Worm (Caenorhabditis elegans) whole organism, late embryonic: ENCODE results near the gene hic-1.

Experiments used
- C08G9.2 ChIP-seq: sonication (generic microtip); optimal IDR thresholded peaks from 2 replicates; lab custom pipeline; 2016; ENCODE audit warnings: mild to moderate bottlenecking, missing genetic modification characterization, moderate library complexity, missing compliant biosample characterization
- C38D4.7 ChIP-seq: fragments of 200-800 bp; sonication (Bioruptor generic); optimal IDR thresholded peaks from 2 replicates; lab custom pipeline; 2018; ENCODE audit warnings: mild to moderate bottlenecking, missing genetic modification characterization, moderate library complexity, missing compliant biosample characterization
- F13H6.1 ChIP-seq: sonication (generic microtip); optimal IDR thresholded peaks from 2 replicates; lab custom pipeline; 2016; ENCODE audit warnings: missing genetic modification characterization, missing compliant biosample characterization
- K02D7.2 ChIP-seq: sonication (generic microtip); optimal IDR thresholded peaks from 2 replicates; lab custom pipeline; 2017; ENCODE audit warnings: mild to moderate bottlenecking, missing genetic modification characterization, missing compliant biosample characterization
- K09A11.1 ChIP-seq: sonication (generic microtip); optimal IDR thresholded peaks from 2 replicates; lab custom pipeline; 2017; ENCODE audit warnings: antibody characterized with exemption, mild to moderate bottlenecking, missing genetic modification characterization, missing compliant biosample characterization; ENCODE audit not compliant: insufficient read depth
- ceh-18 ChIP-seq: sonication (generic microtip); optimal IDR thresholded peaks from 2 replicates; lab custom pipeline; 2016; ENCODE audit warnings: missing genetic modification characterization, missing compliant biosample characterization
- ceh-2 ChIP-seq: sonication (generic microtip); optimal IDR thresholded peaks from 2 replicates; lab custom pipeline; 2016; ENCODE audit warnings: missing genotype, missing genetic modification characterization, missing compliant biosample characterization
- ceh-24 ChIP-seq: sonication (generic microtip); optimal IDR thresholded peaks from 2 replicates; lab custom pipeline; 2016; ENCODE audit warnings: mild to moderate bottlenecking, missing genetic modification characterization, missing compliant biosample characterization
- ceh-31 ChIP-seq: sonication (generic microtip); optimal IDR thresholded peaks from 2 replicates; lab custom pipeline; 2016; ENCODE audit warnings: missing genetic modification characterization, missing compliant biosample characterization
- ceh-48 ChIP-seq: sonication (generic microtip); optimal IDR thresholded peaks from 2 replicates; lab custom pipeline; 2016; ENCODE audit warnings: missing genetic modification characterization, inconsistent platforms, missing compliant biosample characterization
- ceh-6 ChIP-seq: fragments of 200-800 bp; sonication (Bioruptor generic); optimal IDR thresholded peaks from 2 replicates; lab custom pipeline; 2018; ENCODE audit warnings: mild to moderate bottlenecking, missing genetic modification characterization, missing compliant biosample characterization
- elt-4 ChIP-seq: sonication (generic microtip); optimal IDR thresholded peaks from 2 replicates; lab custom pipeline; 2016; ENCODE audit warnings: missing genetic modification characterization, missing compliant biosample characterization
- ets-4 ChIP-seq: sonication (generic microtip); optimal IDR thresholded peaks from 2 replicates; lab custom pipeline; 2016; ENCODE audit warnings: missing genetic modification characterization, missing compliant biosample characterization
- fax-1 ChIP-seq: sonication (generic microtip); optimal IDR thresholded peaks from 2 replicates; lab custom pipeline; 2016; ENCODE audit warnings: missing genotype, missing genetic modification characterization, missing compliant biosample characterization
- fkh-10 ChIP-seq: fragments of 150-350 bp; optimal IDR thresholded peaks from 2 replicates; lab custom pipeline; 2014; ENCODE audit warnings: missing biosample characterization, missing genetic modification reagents, missing genetic modification characterization
- fkh-6 ChIP-seq: sonication (generic microtip); optimal IDR thresholded peaks from 2 replicates; lab custom pipeline; 2016; ENCODE audit warnings: missing genetic modification characterization, missing compliant biosample characterization
- gmeb-2 ChIP-seq: sonication (generic microtip); optimal IDR thresholded peaks from 2 replicates; lab custom pipeline; 2016; ENCODE audit warnings: missing genetic modification characterization, inconsistent platforms, missing compliant biosample characterization
- hlh-13 ChIP-seq: fragments of 200-800 bp; sonication (Bioruptor generic); optimal IDR thresholded peaks from 2 replicates; lab custom pipeline; 2018; ENCODE audit warnings: mild to moderate bottlenecking, missing genetic modification characterization, missing compliant biosample characterization
- hlh-15 ChIP-seq: sonication (generic microtip); optimal IDR thresholded peaks from 2 replicates; lab custom pipeline; 2016; ENCODE audit warnings: missing genetic modification characterization, missing compliant biosample characterization
- hlh-30 ChIP-seq: sonication (generic microtip); optimal IDR thresholded peaks from 2 replicates; lab custom pipeline; 2017; ENCODE audit warnings: antibody characterized with exemption, missing genetic modification characterization, missing compliant biosample characterization; ENCODE audit not compliant: insufficient read depth
- hlh-6 ChIP-seq: sonication (generic microtip); optimal IDR thresholded peaks from 2 replicates; lab custom pipeline; 2016; ENCODE audit warnings: missing genotype, missing genetic modification characterization, missing compliant biosample characterization
- hlh-8 ChIP-seq: sonication (generic microtip); optimal IDR thresholded peaks from 2 replicates; lab custom pipeline; 2016; ENCODE audit warnings: missing genotype, missing genetic modification characterization, missing compliant biosample characterization
- lin-11 ChIP-seq: fragments of 200-800 bp; sonication (Bioruptor generic); optimal IDR thresholded peaks from 2 replicates; lab custom pipeline; 2018; ENCODE audit warnings: mild to moderate bottlenecking, missing genetic modification characterization, missing compliant biosample characterization
- nfya-1 ChIP-seq: sonication (generic microtip); optimal IDR thresholded peaks from 2 replicates; lab custom pipeline; 2017; ENCODE audit warnings: missing genetic modification characterization, mild to moderate bottlenecking, missing compliant biosample characterization, antibody characterized with exemption, moderate library complexity
- nhr-11 ChIP-seq: fragments of 150-350 bp; optimal IDR thresholded peaks from 2 replicates; lab custom pipeline; 2014; ENCODE audit warnings: missing biosample characterization, missing genetic modification characterization
- pat-9 ChIP-seq: fragments of 200-800 bp; sonication (Bioruptor generic); optimal IDR thresholded peaks from 2 replicates; lab custom pipeline; 2018; ENCODE audit warnings: mild to moderate bottlenecking, missing genetic modification characterization, moderate library complexity, missing compliant biosample characterization
- pax-1 ChIP-seq: fragments of 150-350 bp; optimal IDR thresholded peaks from 2 replicates; lab custom pipeline; 2014; ENCODE audit warnings: missing biosample characterization, missing genetic modification characterization
- pha-4 ChIP-seq: fragments of 150-350 bp; optimal IDR thresholded peaks from 2 replicates; lab custom pipeline; 2018; ENCODE audit warnings: missing biosample characterization, missing genetic modification reagents, missing genetic modification characterization
- pqm-1 ChIP-seq: sonication (generic microtip); optimal IDR thresholded peaks from 2 replicates; lab custom pipeline; 2016; ENCODE audit warnings: missing genetic modification characterization, missing compliant biosample characterization
- rnt-1 ChIP-seq: sonication (generic microtip); optimal IDR thresholded peaks from 2 replicates; lab custom pipeline; 2016; ENCODE audit warnings: missing genetic modification characterization, missing compliant biosample characterization
- sdc-2 ChIP-seq: sonication (generic microtip); optimal IDR thresholded peaks from 2 replicates; lab custom pipeline; 2016; ENCODE audit warnings: missing genotype, missing genetic modification characterization, missing compliant biosample characterization
- sox-4 ChIP-seq: sonication (generic microtip); optimal IDR thresholded peaks from 2 replicates; lab custom pipeline; 2017; ENCODE audit warnings: mild to moderate bottlenecking, missing genetic modification characterization, inconsistent platforms, missing compliant biosample characterization
- tbx-2 ChIP-seq: sonication (generic microtip); optimal IDR thresholded peaks from 2 replicates; lab custom pipeline; 2016; ENCODE audit warnings: missing genetic modification characterization, missing compliant biosample characterization
- ttx-3 ChIP-seq: sonication (generic microtip); optimal IDR thresholded peaks from 2 replicates; lab custom pipeline; 2016; ENCODE audit warnings: missing genetic modification reagents, missing genetic modification characterization, missing compliant biosample characterization
- unc-42 ChIP-seq: sonication (generic microtip); optimal IDR thresholded peaks from 2 replicates; lab custom pipeline; 2016; ENCODE audit warnings: missing genotype, missing genetic modification characterization, missing compliant biosample characterization
- unc-55 ChIP-seq: sonication (generic microtip); optimal IDR thresholded peaks from 2 replicates; lab custom pipeline; 2017; ENCODE audit warnings: missing biosample characterization, missing genetic modification reagents, missing genetic modification characterization

Gene hic-1

DNA sequence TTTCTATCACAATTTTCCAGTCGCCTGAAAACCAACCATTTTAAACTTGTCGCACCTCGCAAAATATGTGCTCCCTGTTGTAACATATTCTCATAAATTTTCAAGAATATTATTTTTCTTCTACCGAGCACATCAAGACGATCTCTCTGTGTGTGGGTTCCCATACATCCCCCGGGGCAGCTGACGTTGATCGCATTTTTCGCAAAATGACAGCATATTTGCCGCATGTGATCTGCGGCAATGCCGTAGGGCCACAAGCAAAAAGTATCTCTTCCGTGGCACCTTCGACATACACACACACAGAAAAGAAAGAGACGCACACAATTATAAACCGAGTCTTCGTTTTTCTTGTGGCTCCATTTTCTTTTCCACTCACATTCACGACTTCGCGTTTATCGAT is 7.0 kb downstream of the hic-1 start:
- TF ChIP-seq lin-11 (tag; lab: Kevin White, UChicago), result no peak
- peak; percentile 59 for TF ChIP-seq rnt-1
- TF ChIP-seq ceh-18, result peak; percentile 76
- TF ChIP-seq elt-4 (tag; lab: Kevin White, UChicago), result no peak
- peak; percentile 42 for TF ChIP-seq unc-55 (GFP tag; lab: Kevin White, UChicago)
- no peak for TF ChIP-seq nhr-11 (tag; lab: Kevin White, UChicago)
- no peak for TF ChIP-seq unc-42 (tag; lab: Kevin White, UChicago)

DNA sequence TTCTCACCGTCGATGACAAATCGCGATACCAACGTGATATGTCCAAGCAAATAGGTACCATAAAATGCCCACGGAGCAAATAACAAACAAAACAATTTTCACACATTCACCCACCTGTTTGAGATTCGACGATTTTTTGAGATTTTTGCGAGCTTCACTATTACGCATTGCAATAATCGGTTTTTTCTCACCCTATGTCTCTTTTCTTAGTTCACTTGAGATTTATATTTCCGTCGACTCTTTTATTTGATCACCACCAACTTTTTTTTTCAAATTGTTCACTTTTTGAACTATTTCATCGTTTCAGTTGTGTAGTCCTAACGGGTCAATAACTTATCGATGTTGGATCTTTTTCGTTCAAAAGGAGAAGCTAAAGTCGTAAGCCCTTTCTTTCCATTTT is 10.1 kb downstream of the hic-1 start, which contains the start of gene fbxl-4:
TSS of gene fbxl-4 (plus strand) at position 301 of the 400 bp plus-strand sequence.
- TF ChIP-seq pha-4 (tag; lab: Kevin White, UChicago), result no peak
- no peak for TF ChIP-seq ceh-24 (tag; lab: Kevin White, UChicago)
- TF ChIP-seq hlh-8 (tag; lab: Kevin White, UChicago), result no peak
- TF ChIP-seq hlh-30, result no peak
- TF ChIP-seq C38D4.7 (GFP tag; lab: Kevin White, UChicago), result no peak
- TF ChIP-seq ceh-6, result no peak
- TF ChIP-seq ets-4 (tag; lab: Kevin White, UChicago), result no peak
- no peak for TF ChIP-seq ceh-48
- no peak for TF ChIP-seq sox-4 (tag; lab: Kevin White, UChicago)
- TF ChIP-seq fax-1 (tag; lab: Kevin White, UChicago), result no peak
- TF ChIP-seq fkh-10 (GFP tag; lab: Kevin White, UChicago), result no peak
- no peak for TF ChIP-seq fkh-6 (tag; lab: Kevin White, UChicago)

DNA sequence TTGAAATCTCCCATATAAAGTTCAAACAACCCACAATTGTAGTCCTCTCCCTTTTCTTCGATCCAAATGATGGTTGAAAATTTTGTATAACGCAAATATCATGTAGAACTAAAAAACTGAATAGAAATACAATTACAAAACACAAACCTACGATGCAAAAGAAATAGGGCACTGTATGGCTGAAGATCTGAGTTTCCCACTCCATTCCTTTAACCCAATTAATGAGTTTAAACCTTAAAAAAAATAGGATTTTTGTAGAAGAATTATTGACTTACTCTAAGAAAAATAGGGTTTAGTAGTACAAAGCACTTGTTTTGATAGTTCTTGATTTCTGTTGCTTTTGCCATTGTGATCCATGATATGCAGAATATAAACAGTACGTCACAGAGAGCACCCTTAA is 15.2 kb downstream of the hic-1 start:
- TF ChIP-seq ceh-18 (no peak), gmeb-2 (no peak), hlh-6 (tag; lab: Kevin White, UChicago) (no peak), ceh-2 (tag; lab: Kevin White, UChicago) (no peak), sdc-2 (no peak), pqm-1 (tag; lab: Kevin White, UChicago) (no peak), tbx-2 (tag; lab: Kevin White, UChicago) (no peak), ceh-48 (no peak), lin-11 (tag; lab: Kevin White, UChicago) (no peak), nfya-1 (no peak), fkh-6 (tag; lab: Kevin White, UChicago) (no peak), ttx-3 (tag; lab: Kevin White, UChicago) (no peak), ets-4 (tag; lab: Kevin White, UChicago) (no peak), pax-1 (no peak), nhr-11 (tag; lab: Kevin White, UChicago) (no peak), hlh-15 (tag; lab: Kevin White, UChicago) (no peak), pat-9 (no peak), K09A11.1 (tag; lab: Kevin White, UChicago) (no peak), elt-4 (tag; lab: Kevin White, UChicago) (no peak)

DNA sequence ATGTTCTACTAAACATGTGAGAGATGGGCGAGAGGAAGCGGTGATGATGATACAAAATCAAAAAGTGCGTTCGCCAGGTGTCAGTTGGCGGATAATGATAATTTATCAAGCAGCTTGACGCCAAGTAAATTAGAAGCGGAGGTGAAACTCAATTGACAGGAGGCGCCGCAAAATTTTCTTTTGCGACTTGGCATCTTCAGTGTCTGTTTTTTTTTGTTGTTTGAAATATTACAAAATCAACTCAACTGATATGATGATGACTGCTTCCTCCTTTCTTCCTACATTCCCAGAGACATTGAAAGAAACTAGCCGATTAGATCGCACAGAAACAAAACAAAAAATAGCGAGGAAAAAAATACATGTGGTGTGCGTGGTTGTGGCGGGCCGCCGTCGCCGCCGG is 22.6 kb downstream of the hic-1 start:
- TF ChIP-seq ceh-31 (tag; lab: Kevin White, UChicago) (no peak), F13H6.1 (tag; lab: Kevin White, UChicago) (no peak), hlh-13 (GFP tag; lab: Kevin White, UChicago) (no peak), ceh-18 (no peak), rnt-1 (no peak), ets-4 (tag; lab: Kevin White, UChicago) (no peak), sdc-2 (no peak), lin-11 (tag; lab: Kevin White, UChicago) (no peak), C08G9.2 (tag; lab: Kevin White, UChicago) (no peak), ceh-48 (no peak), K02D7.2 (tag; lab: Kevin White, UChicago) (no peak), ceh-24 (tag; lab: Kevin White, UChicago) (no peak), K09A11.1 (tag; lab: Kevin White, UChicago) (no peak)
